Fruit fly (Drosophila melanogaster): ENCODE measurements around the gene Lst8.

DNA sequence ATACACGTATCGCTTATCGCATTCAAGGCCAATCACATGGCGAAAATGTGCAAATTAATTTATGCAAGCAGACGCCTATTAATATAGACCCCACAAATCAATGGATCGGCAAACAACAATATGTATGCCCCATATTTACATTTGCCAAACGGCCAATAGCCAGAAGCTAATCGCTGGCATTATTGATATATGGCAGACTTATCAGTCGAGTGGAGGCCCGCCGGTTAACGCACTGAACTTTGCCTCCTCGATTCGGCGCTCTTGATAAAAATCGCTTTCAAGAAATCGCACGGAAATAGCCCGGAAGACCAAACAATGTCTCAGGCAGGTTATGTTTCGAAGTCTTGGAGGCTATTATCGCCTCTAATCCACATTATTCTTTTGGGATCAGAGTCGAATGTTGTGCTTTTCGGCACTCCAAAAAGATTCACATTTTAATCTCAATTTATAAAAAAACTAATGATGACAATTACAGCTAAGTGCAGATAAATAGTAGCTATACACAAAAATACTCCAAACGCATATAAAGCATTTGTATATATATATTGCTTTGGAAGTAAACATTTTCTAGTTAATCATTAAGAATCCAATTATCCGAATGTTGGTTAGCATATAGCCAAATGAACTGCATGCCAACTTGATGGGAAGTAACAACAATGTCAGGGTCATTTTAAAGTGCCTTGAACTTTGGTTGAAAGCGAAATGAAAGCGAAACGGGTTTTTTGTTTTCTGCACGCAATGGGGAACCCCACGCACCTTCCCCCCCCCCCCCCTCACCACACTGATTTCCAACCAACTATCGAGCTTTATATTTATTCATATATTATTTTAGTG lies 29.0 kb downstream of the Lst8 start:
- no peak for TF ChIP-seq bab1 (GFP tag; optimal IDR thresholded peaks at IDR 0.05)
- peak; percentile 19 for TF ChIP-seq kay (GFP tag; ENCODE audit: borderline replicate concordance)
- no peak for TF ChIP-seq CG1620 (GFP tag; optimal IDR thresholded peaks at IDR 0.05)
- no peak for TF ChIP-seq CG11617 (GFP tag; optimal IDR thresholded peaks at IDR 0.05)
- TF ChIP-seq Hr96 (GFP tag; optimal IDR thresholded peaks at IDR 0.05): no peak
- no peak for TF ChIP-seq CG7045 (GFP tag; optimal IDR thresholded peaks at IDR 0.05)
- no peak for TF ChIP-seq tj (GFP tag; optimal IDR thresholded peaks at IDR 0.05)
- TF ChIP-seq ovo (GFP tag; optimal IDR thresholded peaks at IDR 0.05): no peak
- peak; percentile 65 for TF ChIP-seq Crg-1 (GFP tag; optimal IDR thresholded peaks at IDR 0.05)
- TF ChIP-seq toe (GFP tag; optimal IDR thresholded peaks at IDR 0.05): no peak

Data from whole organism, adult.